Worm (Caenorhabditis elegans) whole organism, late embryonic: ENCODE results near the gene ZC477.2.

Experiments used
- lim-6 ChIP-seq: sonication (generic microtip); optimal IDR thresholded peaks from 2 replicates; lab custom pipeline; 2016; ENCODE audit warnings: missing genetic modification characterization, missing compliant biosample characterization
- lin-11 ChIP-seq: fragments of 200-800 bp; sonication (Bioruptor generic); optimal IDR thresholded peaks from 2 replicates; lab custom pipeline; 2018; ENCODE audit warnings: mild to moderate bottlenecking, missing genetic modification characterization, missing compliant biosample characterization
- odd-2 ChIP-seq: sonication (generic microtip); optimal IDR thresholded peaks from 2 replicates; lab custom pipeline; 2017; ENCODE audit warnings: antibody characterized with exemption, mild to moderate bottlenecking, missing genetic modification characterization, missing compliant biosample characterization
- rnt-1 ChIP-seq: sonication (generic microtip); optimal IDR thresholded peaks from 2 replicates; lab custom pipeline; 2016; ENCODE audit warnings: missing genetic modification characterization, missing compliant biosample characterization
- tbx-2 ChIP-seq: sonication (generic microtip); optimal IDR thresholded peaks from 2 replicates; lab custom pipeline; 2016; ENCODE audit warnings: missing genetic modification characterization, missing compliant biosample characterization
- unc-42 ChIP-seq: sonication (generic microtip); optimal IDR thresholded peaks from 2 replicates; lab custom pipeline; 2016; ENCODE audit warnings: missing genotype, missing genetic modification characterization, missing compliant biosample characterization

DNA sequence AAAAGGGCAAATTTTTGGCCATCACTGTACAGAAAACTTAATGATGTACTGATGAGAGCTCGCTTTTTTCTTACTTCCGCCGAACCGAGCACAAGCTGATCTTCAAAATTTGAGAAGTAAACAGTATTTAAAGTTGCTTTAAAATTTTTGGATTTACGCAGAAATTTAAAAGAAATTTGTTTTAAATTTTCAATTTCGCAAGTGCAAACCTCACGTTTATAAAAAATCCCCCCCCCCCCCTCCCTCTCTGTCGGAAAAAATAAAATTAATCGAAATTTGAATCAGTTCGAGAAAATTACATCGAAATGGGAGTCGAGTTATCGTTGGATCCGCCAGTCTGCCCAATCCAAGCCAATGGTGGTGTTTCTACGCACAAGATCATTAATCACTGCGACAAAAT lies 45.4 kb downstream of the ZC477.2 start, which contains the start of gene C34D4.3:
- TF ChIP-seq tbx-2 (tag; lab: Kevin White, UChicago), result no peak
- TF ChIP-seq rnt-1 (tag; lab: Kevin White, UChicago), result no peak
- TF ChIP-seq lin-11, result no peak
- no peak for TF ChIP-seq unc-42
- TF ChIP-seq lim-6, result no peak
- TF ChIP-seq odd-2 (tag; lab: Kevin White, UChicago), result no peak
